Worm (Caenorhabditis elegans) whole organism, early embryonic: ENCODE data around the gene cra-1.

Experiments
- B0310.2 ChIP-seq: sonication (generic microtip); optimal IDR thresholded peaks from 2 replicates; lab custom pipeline; 2016; ENCODE audit warnings: mild to moderate bottlenecking, missing genetic modification characterization, missing compliant biosample characterization
- F13C5.2 ChIP-seq: sonication (generic microtip); optimal IDR thresholded peaks from 2 replicates; lab custom pipeline; 2017; ENCODE audit warnings: mild to moderate bottlenecking, missing genetic modification characterization, inconsistent platforms, missing compliant biosample characterization
- aly-1 ChIP-seq: sonication (generic microtip); optimal IDR thresholded peaks from 2 replicates; lab custom pipeline; 2016; ENCODE audit warnings: missing genetic modification characterization, missing compliant biosample characterization
- ama-1 ChIP-seq: fragments of 150-350 bp; optimal IDR thresholded peaks from 2 replicates; lab custom pipeline; 2014
- ceh-13 ChIP-seq: fragments of 200-800 bp; sonication (Bioruptor generic); optimal IDR thresholded peaks from 2 replicates; lab custom pipeline; 2018; ENCODE audit warnings: mild to moderate bottlenecking, missing genetic modification characterization, missing compliant biosample characterization
- ceh-36 ChIP-seq: sonication (generic microtip); optimal IDR thresholded peaks from 2 replicates; lab custom pipeline; 2016; ENCODE audit warnings: missing genetic modification characterization, inconsistent platforms, missing compliant biosample characterization
- ets-7 ChIP-seq: sonication (generic microtip); optimal IDR thresholded peaks from 2 replicates; lab custom pipeline; 2016; ENCODE audit warnings: missing genotype, missing genetic modification characterization, missing compliant biosample characterization
- flt-1 ChIP-seq: fragments of 200-800 bp; sonication (Bioruptor generic); IDR thresholded peaks from 2 replicates; pipeline ENCODE4 v1.3.6; 2022; ENCODE audit warnings: missing genetic modification characterization, missing compliant biosample characterization
- hmbx-1 ChIP-seq: sonication (generic microtip); optimal IDR thresholded peaks from 2 replicates; lab custom pipeline; 2016; ENCODE audit warnings: mild to moderate bottlenecking, missing genetic modification characterization, missing compliant biosample characterization
- hmg-4 ChIP-seq: fragments of 200-800 bp; sonication (Bioruptor generic); optimal IDR thresholded peaks from 2 replicates; lab custom pipeline; 2018; ENCODE audit warnings: mild to moderate bottlenecking, missing genetic modification characterization, missing compliant biosample characterization
- hnd-1 ChIP-seq: sonication (generic microtip); optimal IDR thresholded peaks from 2 replicates; lab custom pipeline; 2016; ENCODE audit warnings: missing genetic modification characterization, missing compliant biosample characterization
- pes-1 ChIP-seq: fragments of 200-800 bp; sonication (Bioruptor generic); IDR thresholded peaks from 2 replicates; pipeline ENCODE4 v1.3.6; 2022; ENCODE audit warnings: missing genetic modification reagents, missing genetic modification characterization, missing compliant biosample characterization
- scrt-1 ChIP-seq: fragments of 200-800 bp; sonication (Bioruptor generic); IDR thresholded peaks from 2 replicates; pipeline ENCODE4 v1.3.6; 2022; ENCODE audit warnings: missing genetic modification characterization, missing compliant biosample characterization
- sea-1 ChIP-seq: fragments of 200-800 bp; sonication (Bioruptor generic); conservative IDR thresholded peaks from 2 replicates; pipeline ENCODE4 v1.3.6; 2022; ENCODE audit warnings: missing genetic modification characterization, missing compliant biosample characterization
- tbx-11 ChIP-seq: fragments of 200-800 bp; sonication (Bioruptor generic); IDR thresholded peaks from 2 replicates; pipeline ENCODE4 v1.3.6; 2022; ENCODE audit warnings: missing genetic modification characterization, missing compliant biosample characterization
- tbx-37 ChIP-seq: fragments of 200-800 bp; sonication (Bioruptor generic); conservative IDR thresholded peaks from 2 replicates; pipeline ENCODE4 v1.3.6; 2022; ENCODE audit warnings: missing genetic modification reagents, missing genetic modification characterization, missing compliant biosample characterization
- tra-4 ChIP-seq: sonication (generic microtip); optimal IDR thresholded peaks from 2 replicates; lab custom pipeline; 2017; ENCODE audit warnings: missing genetic modification characterization, missing compliant biosample characterization

cra-1 gene

ce11 chrIII:6869268-6869667 is at the start of gene cra-1, which contains the start of gene kbp-1:
cra-1 (minus strand) TSS chrIII:6869460.
kbp-1 (plus strand) TSS chrIII:6869633.
- TF ChIP-seq F13C5.2 (tag; lab: Kevin White, UChicago) (peak; percentile 20), aly-1 (tag; lab: Kevin White, UChicago) (no peak)

ce11 chrIII:6914840-6915239 is 45.6 kb upstream of the cra-1 start:
- TF ChIP-seq tbx-11 (GFP tag; lab: Robert Waterston, UW): no peak
- TF ChIP-seq B0310.2: no peak
- TF ChIP-seq ceh-13: no peak
- no peak for TF ChIP-seq scrt-1 (GFP tag; lab: Robert Waterston, UW)
- no peak for TF ChIP-seq hnd-1 (tag; lab: Kevin White, UChicago)
- TF ChIP-seq hmg-4: no peak
- TF ChIP-seq aly-1 (tag; lab: Kevin White, UChicago): no peak
- no peak for TF ChIP-seq F13C5.2 (tag; lab: Kevin White, UChicago)
- no peak for TF ChIP-seq sea-1 (GFP tag; lab: Robert Waterston, UW)
- no peak for TF ChIP-seq flt-1 (GFP tag; lab: Robert Waterston, UW)
- TF ChIP-seq hmbx-1 (tag; lab: Kevin White, UChicago): no peak
- TF ChIP-seq tbx-37 (GFP tag; lab: Robert Waterston, UW): no peak
- TF ChIP-seq tra-4: no peak

ce11 chrIII:6912381-6912780 is 43.1 kb upstream of the cra-1 start, which contains the start of gene pdf-1:
pdf-1 (minus strand) TSS chrIII:6912481.
- TF ChIP-seq B0310.2 (no peak), sea-1 (GFP tag; lab: Robert Waterston, UW) (no peak), ama-1 (lab: Kevin White, UChicago) (no peak), scrt-1 (GFP tag; lab: Robert Waterston, UW) (no peak), ceh-13 (no peak), hnd-1 (tag; lab: Kevin White, UChicago) (no peak), hmg-4 (no peak), ceh-36 (tag; lab: Kevin White, UChicago) (no peak), tra-4 (no peak), tbx-37 (GFP tag; lab: Robert Waterston, UW) (no peak), hmbx-1 (tag; lab: Kevin White, UChicago) (no peak), aly-1 (tag; lab: Kevin White, UChicago) (no peak), F13C5.2 (tag; lab: Kevin White, UChicago) (no peak), flt-1 (GFP tag; lab: Robert Waterston, UW) (no peak), pes-1 (no peak)

DNA sequence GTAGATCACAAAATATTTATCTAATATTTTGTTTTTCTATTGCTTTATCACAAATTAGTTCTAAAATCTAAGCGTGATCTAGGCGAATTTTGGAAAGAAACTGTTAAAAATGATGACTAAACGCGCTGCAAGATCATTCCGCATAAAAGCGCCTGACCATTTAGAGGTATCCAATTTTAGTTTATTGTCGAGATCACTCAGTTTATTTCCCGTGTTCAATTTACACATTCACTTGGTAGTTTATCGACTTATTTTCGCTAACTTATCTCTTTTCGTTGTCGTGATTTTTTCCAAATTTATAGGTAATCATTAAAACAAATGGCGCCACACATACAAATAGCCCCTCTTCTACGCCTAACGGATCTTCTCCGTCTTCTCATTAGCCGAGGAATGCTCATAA is 37.1 kb upstream of the cra-1 start, which contains the start of gene T07E3.2:
T07E3.2 (plus strand) TSS at position 301 of the 400 bp plus-strand sequence.
- TF ChIP-seq F13C5.2 (tag; lab: Kevin White, UChicago) (no peak), ceh-13 (no peak), pes-1 (no peak), B0310.2 (no peak), sea-1 (GFP tag; lab: Robert Waterston, UW) (no peak), hnd-1 (tag; lab: Kevin White, UChicago) (no peak), scrt-1 (GFP tag; lab: Robert Waterston, UW) (no peak), ets-7 (tag; lab: Kevin White, UChicago) (no peak), flt-1 (GFP tag; lab: Robert Waterston, UW) (no peak), ceh-36 (tag; lab: Kevin White, UChicago) (no peak), hmbx-1 (tag; lab: Kevin White, UChicago) (no peak)

DNA sequence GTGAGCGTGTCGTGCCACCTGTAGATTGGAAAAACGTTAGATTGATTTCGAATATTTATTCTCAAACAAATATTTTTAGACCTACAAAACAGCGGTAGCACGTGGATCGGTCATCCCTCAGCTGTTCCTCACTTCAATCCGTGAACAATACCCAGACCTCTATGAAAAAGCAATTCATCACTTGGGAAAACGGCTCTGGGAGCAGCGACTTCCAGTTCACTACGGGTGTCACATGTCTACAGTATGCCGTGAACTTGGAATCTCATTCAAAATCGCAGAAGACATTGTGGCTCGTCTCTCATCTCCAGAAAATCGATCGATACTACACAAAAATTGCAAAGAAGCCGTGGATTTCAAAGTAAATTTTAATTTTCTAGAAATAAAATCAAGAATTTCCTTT is 35.2 kb upstream of the cra-1 start:
- TF ChIP-seq scrt-1 (GFP tag; lab: Robert Waterston, UW) (no peak), ets-7 (tag; lab: Kevin White, UChicago) (no peak), aly-1 (tag; lab: Kevin White, UChicago) (no peak), pes-1 (no peak), ceh-13 (no peak), hnd-1 (tag; lab: Kevin White, UChicago) (no peak), tbx-37 (GFP tag; lab: Robert Waterston, UW) (no peak), sea-1 (GFP tag; lab: Robert Waterston, UW) (no peak), ama-1 (lab: Kevin White, UChicago) (no peak), hmg-4 (no peak), ceh-36 (tag; lab: Kevin White, UChicago) (no peak)

DNA sequence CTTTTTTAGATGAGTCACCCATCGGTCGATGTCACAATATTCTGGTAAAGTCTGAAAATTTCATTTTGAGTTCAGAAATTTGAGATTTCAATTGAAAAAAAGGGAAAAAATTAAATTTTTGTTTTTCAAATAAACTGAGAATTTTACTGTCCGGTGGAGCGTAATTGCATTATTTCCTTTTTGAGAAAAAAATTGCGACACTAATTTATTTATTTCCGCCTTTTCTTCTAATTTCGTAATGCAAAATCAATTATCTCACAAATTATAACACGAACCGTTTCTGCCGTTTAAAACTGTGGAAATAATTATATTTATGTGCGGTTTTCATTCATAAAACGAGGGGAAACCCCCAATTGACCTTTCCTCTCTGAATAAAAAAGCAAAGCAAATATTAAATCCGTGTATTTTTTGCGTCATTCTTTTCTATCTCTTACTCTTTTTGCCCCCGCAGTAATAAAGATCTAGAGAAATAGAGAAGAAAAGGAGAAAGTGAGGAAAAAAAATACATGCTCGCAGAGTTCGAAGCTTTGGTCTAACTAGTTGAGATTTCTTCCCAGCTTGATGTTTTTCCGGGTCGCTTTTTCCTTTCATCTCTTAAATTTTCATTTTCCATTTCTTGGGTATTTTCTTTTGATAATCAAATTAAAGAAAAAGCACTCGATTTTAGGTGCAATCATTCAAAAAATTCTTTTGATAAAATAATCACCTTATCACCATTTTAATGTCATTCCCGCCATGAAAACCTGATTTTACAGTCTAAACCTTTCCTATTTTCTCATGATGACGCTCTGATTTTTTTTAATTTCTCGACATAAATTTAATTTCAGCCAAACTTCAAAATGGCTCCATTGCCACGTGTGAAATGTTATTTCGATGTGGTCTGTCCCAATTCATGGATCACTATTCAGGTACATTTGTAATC is 34.1 kb upstream of the cra-1 start, which contains the start of the genes brc-2 and T07E3.3:
brc-2 (minus strand) TSS at position 51 of the 922 bp plus-strand sequence.
T07E3.3 (plus strand) TSS at position 822 of the 922 bp plus-strand sequence.
- TF ChIP-seq hmg-4 (no peak), ama-1 (lab: Kevin White, UChicago) (no peak), tra-4 (no peak)

ce11 chrIII:6900609-6901008 is 31.3 kb upstream of the cra-1 start:
- no peak for TF ChIP-seq scrt-1 (GFP tag; lab: Robert Waterston, UW)
- TF ChIP-seq pes-1: no peak
- no peak for TF ChIP-seq tbx-11 (GFP tag; lab: Robert Waterston, UW)
- no peak for TF ChIP-seq hmbx-1 (tag; lab: Kevin White, UChicago)
- no peak for TF ChIP-seq ets-7 (tag; lab: Kevin White, UChicago)
- no peak for TF ChIP-seq tra-4
- no peak for TF ChIP-seq aly-1 (tag; lab: Kevin White, UChicago)
- no peak for TF ChIP-seq F13C5.2 (tag; lab: Kevin White, UChicago)
- TF ChIP-seq hnd-1 (tag; lab: Kevin White, UChicago): no peak
- TF ChIP-seq hmg-4: no peak
- TF ChIP-seq ceh-36 (tag; lab: Kevin White, UChicago): no peak
